Fruit fly (Drosophila melanogaster) whole organism, prepupa: ENCODE measurements around the gene CG16985.
A peak's percentile ranks its signal among the peaks of the same experiment; 100 is the strongest.

ENCODE experiments used
- CG1621 ChIP-seq: fragments of 200-800 bp; sonication (Bioruptor generic); optimal IDR thresholded peaks from 3 replicates; lab custom pipeline; 2018; ENCODE audit warnings: missing biosample characterization, mild to moderate bottlenecking, missing genetic modification characterization
- CG32006 ChIP-seq: fragments of 200-800 bp; sonication (Bioruptor generic); optimal IDR thresholded peaks from 3 replicates; lab custom pipeline; 2017; ENCODE audit warnings: missing biosample characterization, mild to moderate bottlenecking, missing genetic modification characterization
- CG6808 ChIP-seq: fragments of 200-800 bp; sonication (Bioruptor generic); optimal IDR thresholded peaks from 3 replicates; lab custom pipeline; 2017; ENCODE audit warnings: missing biosample characterization, missing genetic modification characterization, mild to moderate bottlenecking, moderate library complexity, missing genetic modification reagents
- Gug ChIP-seq: fragments of 200-800 bp; sonication (Bioruptor generic); IDR thresholded peaks from 2 replicates; pipeline ENCODE4 v1.3.6; 2022; ENCODE audit warnings: missing biosample characterization, missing genetic modification characterization
- Lpt ChIP-seq: fragments of 200-800 bp; sonication (Bioruptor generic); optimal IDR thresholded peaks from 3 replicates; lab custom pipeline; 2016; ENCODE audit warnings: missing biosample characterization, missing genetic modification characterization
- Sox102F ChIP-seq: fragments of 200-800 bp; sonication (Bioruptor generic); optimal IDR thresholded peaks from 2 replicates; lab custom pipeline; 2016; ENCODE audit warnings: missing biosample characterization, mild to moderate bottlenecking, missing genetic modification characterization
- dac ChIP-seq: fragments of 200-800 bp; sonication (Bioruptor generic); optimal IDR thresholded peaks from 2 replicates; lab custom pipeline; 2017; ENCODE audit warnings: missing biosample characterization, mild to moderate bottlenecking, missing genetic modification characterization
- dsx ChIP-seq: fragments of 200-800 bp; optimal IDR thresholded peaks from 3 replicates; lab custom pipeline; 2019; ENCODE audit warnings: missing biosample characterization, mild to moderate bottlenecking, missing genetic modification characterization, moderate library complexity; ENCODE audit not compliant: poor library complexity, severe bottlenecking
- lz ChIP-seq: fragments of 200-800 bp; sonication (Bioruptor generic); optimal IDR thresholded peaks from 3 replicates; lab custom pipeline; 2016; ENCODE audit warnings: missing biosample characterization, missing genetic modification characterization
- net ChIP-seq: fragments of 200-800 bp; sonication (Bioruptor generic); optimal IDR thresholded peaks from 3 replicates; lab custom pipeline; 2016; ENCODE audit warnings: missing biosample characterization, missing genetic modification characterization

DNA sequence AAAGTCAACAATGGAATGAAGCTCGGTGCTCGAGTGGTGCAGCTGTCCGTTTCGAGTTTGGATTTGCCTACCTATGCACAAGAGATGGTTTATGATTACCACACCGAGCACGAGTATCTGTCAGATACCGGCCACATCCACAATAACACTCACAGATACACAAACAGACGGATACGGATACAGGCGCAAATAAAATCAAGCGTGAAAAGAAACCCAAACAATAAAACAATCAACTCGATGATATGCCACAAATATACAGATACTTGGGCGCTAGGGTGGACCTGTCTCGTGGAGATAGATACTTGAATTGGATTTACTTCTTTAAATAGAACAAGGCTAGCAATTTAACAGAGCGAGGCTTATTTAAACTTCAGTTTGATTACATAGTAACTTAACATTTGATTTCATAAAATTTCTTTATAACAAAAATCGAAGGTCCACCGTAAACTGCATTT lies 28.8 kb upstream of the CG16985 start:
- TF ChIP-seq dsx (peak; percentile 60), net (GFP tag; lab: Kevin White, UChicago) (peak; percentile 82), lz (GFP tag; lab: Kevin White, UChicago) (peak; percentile 87), dac (GFP tag; lab: Kevin White, UChicago) (peak; percentile 7), Lpt (GFP tag; lab: Kevin White, UChicago) (peak; percentile 58), Gug (GFP tag; lab: Robert Waterston, UW) (peak; percentile 50; the same call in 1 of the 2 replicates), CG1621 (tag; lab: Kevin White, UChicago) (peak; percentile 59), Sox102F (peak; percentile 90), CG32006 (peak; percentile 70), CG6808 (GFP tag; lab: Kevin White, UChicago) (peak; percentile 60)
